Fruit fly (Drosophila melanogaster): Measurements from ENCODE around the gene Brd.

Gene Brd

dm6 chr3L:14988231-14988630 is 15.8 kb downstream of the Brd start:
- TF ChIP-seq lola (GFP tag; optimal IDR thresholded peaks at IDR 0.05) (no peak), psq (GFP tag; optimal IDR thresholded peaks at IDR 0.05) (no peak), dsf (GFP tag; optimal IDR thresholded peaks at IDR 0.05; ENCODE audit: borderline replicate concordance) (no peak), fru (GFP tag; optimal IDR thresholded peaks at IDR 0.05) (no peak), N (GFP tag; optimal IDR thresholded peaks at IDR 0.05) (no peak), usp (GFP tag; optimal IDR thresholded peaks at IDR 0.05) (no peak), woc (GFP tag; optimal IDR thresholded peaks at IDR 0.05) (no peak)

- no peak for TF ChIP-seq Sp1 (GFP tag; optimal IDR thresholded peaks at IDR 0.05)
Observed at dm6 chr3L:14989879-14990278, 17.4 kb downstream of the Brd start.

DNA sequence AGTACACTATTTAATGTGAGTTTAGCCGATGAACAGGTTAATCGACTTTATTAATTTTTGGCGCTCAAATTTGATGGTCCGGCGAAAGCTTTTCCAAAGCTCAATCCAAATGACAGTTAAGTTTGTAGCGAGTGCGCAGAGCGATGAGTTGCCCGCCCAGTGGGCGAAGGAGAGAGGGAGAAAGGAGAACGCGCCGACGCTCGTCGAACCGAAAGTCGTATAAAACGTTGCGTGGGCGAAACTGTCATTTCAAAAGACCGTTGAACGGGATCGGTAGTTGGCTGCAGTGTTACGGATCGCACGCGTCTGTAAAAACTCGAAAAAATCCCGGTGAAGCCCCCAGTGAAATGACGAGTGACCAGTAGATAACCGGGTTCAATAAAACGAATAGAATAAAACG is 19.6 kb downstream of the Brd start, which contains the start of gene Zip71B:
TSS of gene Zip71B (plus strand) at position 265 of the 400 bp plus-strand sequence.
- TF ChIP-seq Dif (GFP tag; optimal IDR thresholded peaks at IDR 0.05; ENCODE audit: partially characterized antibody) = peak; percentile 78
- TF ChIP-seq Rel (GFP tag; optimal IDR thresholded peaks at IDR 0.05) = no peak
- peak; percentile 66 for TF ChIP-seq Rel (tag; optimal IDR thresholded peaks at IDR 0.05)
- no peak for TF ChIP-seq Sp1 (GFP tag; optimal IDR thresholded peaks at IDR 0.05)
- TF ChIP-seq Vsx2 (GFP tag; optimal IDR thresholded peaks at IDR 0.05; ENCODE audit: partially characterized antibody) = peak; percentile 67

dm6 chr3L:14992807-14993206 is 20.3 kb downstream of the Brd start:
- TF ChIP-seq dsf (GFP tag; optimal IDR thresholded peaks at IDR 0.05; ENCODE audit: borderline replicate concordance) = no peak
- TF ChIP-seq br (GFP tag; optimal IDR thresholded peaks at IDR 0.05) = peak; percentile 3
- TF ChIP-seq Rel (GFP tag; optimal IDR thresholded peaks at IDR 0.05) = no peak
- peak; percentile 8 for TF ChIP-seq Rel (tag; optimal IDR thresholded peaks at IDR 0.05)
- no peak for TF ChIP-seq dl (GFP tag; optimal IDR thresholded peaks at IDR 0.05; ENCODE audit: insufficient read depth in 1 of 2, partially characterized antibody in 2 of 2)
- TF ChIP-seq OdsH (GFP tag; optimal IDR thresholded peaks at IDR 0.05) = no peak
- TF ChIP-seq jim (GFP tag; optimal IDR thresholded peaks at IDR 0.05) = no peak
- peak; percentile 22 for TF ChIP-seq Sp1 (GFP tag; optimal IDR thresholded peaks at IDR 0.05)

DNA sequence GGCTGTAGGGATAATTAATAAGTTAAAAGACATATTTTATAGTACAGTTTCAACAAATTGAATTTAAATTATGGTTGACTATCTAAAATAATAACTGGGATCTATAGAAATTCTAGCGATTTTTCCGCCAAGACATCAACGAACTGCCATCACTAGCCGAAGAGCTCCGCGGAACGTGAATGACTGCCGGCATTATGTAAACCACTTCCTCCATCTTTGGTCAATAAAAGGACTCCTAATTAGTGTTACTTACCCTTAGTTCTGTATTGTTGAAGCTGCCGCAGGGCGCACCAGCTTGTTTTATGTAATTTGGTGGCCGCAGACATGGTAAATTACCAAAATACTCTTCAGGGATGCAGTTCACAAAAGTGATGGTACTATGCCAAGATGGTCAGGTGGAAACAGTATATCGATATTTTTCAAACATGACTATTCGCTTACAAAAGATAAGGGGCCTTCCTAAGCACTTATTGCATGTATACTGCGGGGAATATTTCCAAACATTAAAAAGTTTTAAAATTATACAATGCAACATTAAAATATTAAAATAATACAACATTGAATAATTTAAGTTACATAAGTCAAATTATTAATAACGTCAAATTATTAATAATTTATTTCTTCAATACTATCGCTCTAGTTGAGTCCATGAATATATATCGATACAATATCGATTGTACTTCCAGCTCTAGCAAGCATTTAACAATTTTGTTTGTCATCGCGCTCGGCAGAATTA is 27.0 kb downstream of the Brd start, which contains the start of the genes mRpL39 and Prosbeta2:
TSS of gene mRpL39 (minus strand) at position 383 of the 736 bp plus-strand sequence.
TSS of gene Prosbeta2 (plus strand) at position 668 of the 736 bp plus-strand sequence.
- TF ChIP-seq CG9705 (GFP tag; optimal IDR thresholded peaks at IDR 0.05) = peak; percentile 48
- no peak for TF ChIP-seq sv (GFP tag; optimal IDR thresholded peaks at IDR 0.05)
- TF ChIP-seq HLH106 (tag; optimal IDR thresholded peaks at IDR 0.05) = peak; percentile 78
- no peak for TF ChIP-seq Hr78 (GFP tag; optimal IDR thresholded peaks at IDR 0.05)
- TF ChIP-seq dmrt93B (GFP tag; optimal IDR thresholded peaks at IDR 0.05) = peak; percentile 42
- TF ChIP-seq br (GFP tag; optimal IDR thresholded peaks at IDR 0.05) = no peak
- TF ChIP-seq psq (GFP tag; optimal IDR thresholded peaks at IDR 0.05) = no peak
- TF ChIP-seq Vsx2 (GFP tag; optimal IDR thresholded peaks at IDR 0.05; ENCODE audit: partially characterized antibody) = no peak
- peak; percentile 41 for TF ChIP-seq Hr83 (GFP tag; optimal IDR thresholded peaks at IDR 0.05; ENCODE audit: poor library complexity, severe bottlenecking)
- TF ChIP-seq N (GFP tag; optimal IDR thresholded peaks at IDR 0.05) = no peak
- no peak for TF ChIP-seq Abd-B (GFP tag; optimal IDR thresholded peaks at IDR 0.05)
- TF ChIP-seq Rel (GFP tag; optimal IDR thresholded peaks at IDR 0.05) = no peak
- TF ChIP-seq Rel (tag; optimal IDR thresholded peaks at IDR 0.05) = peak; percentile 40
- TF ChIP-seq GATAd (GFP tag; optimal IDR thresholded peaks at IDR 0.05) = no peak
- TF ChIP-seq CG32264 (GFP tag; optimal IDR thresholded peaks at IDR 0.05) = no peak
- peak; percentile 34 for TF ChIP-seq woc (GFP tag; optimal IDR thresholded peaks at IDR 0.05)
- peak in 1 of 2 experiments; percentile 63 for TF ChIP-seq foxo (GFP tag; optimal IDR thresholded peaks at IDR 0.05)
- peak; percentile 36 for TF ChIP-seq h (GFP tag; optimal IDR thresholded peaks at IDR 0.05)
- TF ChIP-seq Myc (optimal IDR thresholded peaks at IDR 0.05) = peak; percentile 71
- TF ChIP-seq fru (GFP tag; optimal IDR thresholded peaks at IDR 0.05) = peak; percentile 1

- TF ChIP-seq Mio (GFP tag; optimal IDR thresholded peaks at IDR 0.05) (no peak), Sp1 (GFP tag; optimal IDR thresholded peaks at IDR 0.05) (no peak), br (GFP tag; optimal IDR thresholded peaks at IDR 0.05) (peak; percentile 39), CG9705 (GFP tag; optimal IDR thresholded peaks at IDR 0.05) (no peak), usp (GFP tag; optimal IDR thresholded peaks at IDR 0.05) (no peak), sv (GFP tag; optimal IDR thresholded peaks at IDR 0.05) (no peak), GATAd (GFP tag; optimal IDR thresholded peaks at IDR 0.05) (no peak), Dif (GFP tag; optimal IDR thresholded peaks at IDR 0.05; ENCODE audit: partially characterized antibody) (no peak), pan (optimal IDR thresholded peaks at IDR 0.05) (no peak), Hr83 (GFP tag; optimal IDR thresholded peaks at IDR 0.05; ENCODE audit: poor library complexity, severe bottlenecking) (no peak), jim (GFP tag; optimal IDR thresholded peaks at IDR 0.05) (no peak), CrebA (GFP tag; optimal IDR thresholded peaks at IDR 0.05; ENCODE audit: borderline replicate concordance) (no peak), OdsH (GFP tag; optimal IDR thresholded peaks at IDR 0.05) (peak; percentile 59), dmrt93B (GFP tag; optimal IDR thresholded peaks at IDR 0.05) (no peak), Abd-B (GFP tag; optimal IDR thresholded peaks at IDR 0.05) (no peak), psq (GFP tag; optimal IDR thresholded peaks at IDR 0.05) (peak; percentile 18), Vsx2 (GFP tag; optimal IDR thresholded peaks at IDR 0.05; ENCODE audit: partially characterized antibody) (no peak), tai (GFP tag; optimal IDR thresholded peaks at IDR 0.05) (no peak), lola (GFP tag; optimal IDR thresholded peaks at IDR 0.05) (no peak), ey (GFP tag; optimal IDR thresholded peaks at IDR 0.05) (peak; percentile 55), rgr (GFP tag; optimal IDR thresholded peaks at IDR 0.05) (peak; percentile 51), foxo (GFP tag; optimal IDR thresholded peaks at IDR 0.05) (peak in 1 of 2 experiments; percentile 50), Jra (GFP tag; optimal IDR thresholded peaks at IDR 0.05) (no peak), Dfd (GFP tag; optimal IDR thresholded peaks at IDR 0.05) (no peak)
Observed at dm6 chr3L:15005085-15005484, 32.6 kb downstream of the Brd start.
